Worm (Caenorhabditis elegans) whole organism, L4 larva: Measurements from ENCODE around the gene str-140.

ENCODE experiments used
- ama-1 ChIP-seq: fragments of 150-350 bp; optimal IDR thresholded peaks from 2 replicates; lab custom pipeline; 2014; ENCODE audit warnings: inconsistent platforms, mixed read lengths
- fkh-10 ChIP-seq: fragments of 150-350 bp; optimal IDR thresholded peaks from 2 replicates; lab custom pipeline; 2014; ENCODE audit warnings: missing biosample characterization, missing genetic modification reagents, missing genetic modification characterization
- nhr-11 ChIP-seq: fragments of 150-350 bp; optimal IDR thresholded peaks from 2 replicates; lab custom pipeline; 2014; ENCODE audit warnings: missing biosample characterization, missing genetic modification characterization
- pha-4 ChIP-seq, 2 experiments: fragments of 150-350 bp in 1 of 2; fragments of 200-800 bp in 1 of 2; sonication (Bioruptor generic) in 1 of 2; IDR thresholded peaks in 1 of 2; optimal IDR thresholded peaks in 1 of 2; 2 replicates each; pipeline versions ENCODE4 v1.3.6 to Lab custom; 2014 to 2022; ENCODE audit warnings: missing genetic modification characterization in 2 of 2, missing genetic modification reagents in 2 of 2, missing biosample characterization in 1 of 2, missing compliant biosample characterization in 1 of 2
- spr-1 ChIP-seq: sonication (generic microtip); optimal IDR thresholded peaks from 2 replicates; lab custom pipeline; 2016; ENCODE audit warnings: mild to moderate bottlenecking, missing genetic modification characterization, missing compliant biosample characterization

ce11 chrV:8027429-8028142 lies 40.1 kb downstream of the str-140 start:
- TF ChIP-seq nhr-11 (tag; lab: Kevin White, UChicago) = no peak
- TF ChIP-seq ama-1 (lab: Kevin White, UChicago) = no peak
- no peak for TF ChIP-seq fkh-10
- no peak for TF ChIP-seq pha-4 (GFP tag; IDR thresholded peaks at IDR 0.05; lab: Robert Waterston, UW)
- TF ChIP-seq pha-4 (tag; optimal IDR thresholded peaks at IDR 0.05; lab: Kevin White, UChicago) = no peak
- TF ChIP-seq spr-1 (tag; lab: Kevin White, UChicago) = no peak
